Fruit fly (Drosophila melanogaster): ENCODE measurements around the gene CG3397.

- TF ChIP-seq CTCF (optimal IDR thresholded peaks at IDR 0.05) (no peak), CG8478 (optimal IDR thresholded peaks at IDR 0.05) (no peak)
Observed at dm6 chr3R:11992934-11993670, 8.8 kb upstream of the CG3397 start, which contains the start of gene mfas.
